Fruit fly (Drosophila melanogaster): Measurements from ENCODE around the gene CG31815.

The CG31815 gene

DNA sequence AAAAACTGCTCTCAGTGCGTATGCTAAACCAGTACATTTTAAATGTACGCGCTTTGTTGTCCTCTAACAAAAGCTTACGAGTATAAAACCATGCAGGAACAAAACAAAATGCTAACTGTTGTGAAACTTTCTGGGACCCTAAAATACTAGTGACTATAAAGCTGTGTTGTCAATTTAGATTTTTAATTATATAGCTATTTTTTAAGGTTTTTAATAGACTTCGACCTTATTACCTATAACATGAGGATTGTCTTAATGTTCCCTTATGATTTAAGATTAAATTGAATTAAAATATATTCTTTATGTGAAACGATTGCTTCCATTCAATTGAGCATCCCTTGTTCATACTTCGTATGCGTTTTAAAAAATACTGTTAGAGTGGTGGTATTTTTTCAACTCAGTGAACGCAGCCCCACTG lies 51.1 kb downstream of the CG31815 start (continued):
- TF ChIP-seq BEAF-32 (GFP tag; optimal IDR thresholded peaks at IDR 0.05), result peak; percentile 46
- TF ChIP-seq HLHmδ (GFP tag; optimal IDR thresholded peaks at IDR 0.05), result no peak
- TF ChIP-seq CG14667 (GFP tag; IDR thresholded peaks at IDR 0.05), result peak; percentile 78
- TF ChIP-seq H15 (GFP tag; IDR thresholded peaks at IDR 0.05), result peak; percentile 76; the same call in 2 of the 3 replicates
- TF ChIP-seq CG9609 (GFP tag; optimal IDR thresholded peaks at IDR 0.05), result peak; percentile 35
- peak; percentile 58 for TF ChIP-seq H2.0 (GFP tag; IDR thresholded peaks at IDR 0.05)
- TF ChIP-seq stwl (tag; optimal IDR thresholded peaks at IDR 0.05), result peak; percentile 82
- no peak for TF ChIP-seq CG8281 (tag; optimal IDR thresholded peaks at IDR 0.05)
- TF ChIP-seq crp (GFP tag; optimal IDR thresholded peaks at IDR 0.05), result peak in 1 of 2 experiments; percentile 16
- peak; percentile 70 for TF ChIP-seq Blimp-1 (GFP tag; optimal IDR thresholded peaks at IDR 0.05)
- peak; percentile 53; the same call in 3 of the 4 replicates for TF ChIP-seq Gug (GFP tag; IDR thresholded peaks at IDR 0.05)
- peak; percentile 86 for TF ChIP-seq nmo (GFP tag; optimal IDR thresholded peaks at IDR 0.05)
- peak; percentile 76 for TF ChIP-seq CG30403 (GFP tag; optimal IDR thresholded peaks at IDR 0.05)
- TF ChIP-seq bab2 (GFP tag; optimal IDR thresholded peaks at IDR 0.05), result peak; percentile 39
- peak; percentile 61 for TF ChIP-seq Fer3 (tag; optimal IDR thresholded peaks at IDR 0.05)
- no peak for TF ChIP-seq Eip74EF (GFP tag; optimal IDR thresholded peaks at IDR 0.05)
- peak; percentile 4 for TF ChIP-seq tx (GFP tag; optimal IDR thresholded peaks at IDR 0.05)
- no peak for TF ChIP-seq CG31388 (GFP tag; optimal IDR thresholded peaks at IDR 0.05)
- TF ChIP-seq nerfin-1 (tag; optimal IDR thresholded peaks at IDR 0.05), result no peak
- no peak for TF ChIP-seq lab (GFP tag; optimal IDR thresholded peaks at IDR 0.05)
- TF ChIP-seq CG2712 (tag; optimal IDR thresholded peaks at IDR 0.05), result peak; percentile 82
- peak; percentile 10 for TF ChIP-seq CG10462 (GFP tag; optimal IDR thresholded peaks at IDR 0.05)
- TF ChIP-seq CG1647 (GFP tag; optimal IDR thresholded peaks at IDR 0.05), result peak; percentile 34
- peak; percentile 60 for TF ChIP-seq Awh (GFP tag; IDR thresholded peaks at IDR 0.05)
- TF ChIP-seq ac (GFP tag; optimal IDR thresholded peaks at IDR 0.05), result no peak
- TF ChIP-seq CG7271 (tag; optimal IDR thresholded peaks at IDR 0.05), result peak; percentile 32
- peak; percentile 52 for TF ChIP-seq Dip3 (GFP tag; optimal IDR thresholded peaks at IDR 0.05)
- TF ChIP-seq pho (GFP tag; optimal IDR thresholded peaks at IDR 0.05), result peak; percentile 65
- TF ChIP-seq ase (GFP tag; IDR thresholded peaks at IDR 0.05), result peak; percentile 69; the same call in 2 of the 3 replicates
- TF ChIP-seq CG7786 (GFP tag; optimal IDR thresholded peaks at IDR 0.05), result peak; percentile 34
- TF ChIP-seq CG15601 (tag; optimal IDR thresholded peaks at IDR 0.05), result no peak
- TF ChIP-seq ci (GFP tag; IDR thresholded peaks at IDR 0.05), result peak; percentile 65; the same call in 1 of the 3 replicates
- peak; percentile 47; the same call in 1 of the 2 replicates for TF ChIP-seq CG17612 (GFP tag; IDR thresholded peaks at IDR 0.05)
- peak; percentile 39 for TF ChIP-seq slou (GFP tag; optimal IDR thresholded peaks at IDR 0.05)
- peak; percentile 40 for TF ChIP-seq gcm (GFP tag; optimal IDR thresholded peaks at IDR 0.05)
- TF ChIP-seq slbo (GFP tag; IDR thresholded peaks at IDR 0.05), result peak; percentile 91
- TF ChIP-seq Spps (tag; optimal IDR thresholded peaks at IDR 0.05), result peak; percentile 35
- peak; percentile 54 for TF ChIP-seq CHES-1-like (GFP tag; optimal IDR thresholded peaks at IDR 0.05)
- no peak for TF ChIP-seq fd102C (GFP tag; optimal IDR thresholded peaks at IDR 0.05)
- no peak for TF ChIP-seq ash1 (GFP tag; optimal IDR thresholded peaks at IDR 0.05)
- no peak for TF ChIP-seq Hr39 (optimal IDR thresholded peaks at IDR 0.05)
- TF ChIP-seq CG11504 (tag; optimal IDR thresholded peaks at IDR 0.05), result no peak
- TF ChIP-seq stc (GFP tag; IDR thresholded peaks at IDR 0.05), result peak; percentile 82
- TF ChIP-seq Atf6 (GFP tag; IDR thresholded peaks at IDR 0.05), result peak; percentile 52; the same call in 1 of the 2 replicates
- no peak for TF ChIP-seq CG6175 (GFP tag; IDR thresholded peaks at IDR 0.05)
- TF ChIP-seq Gsc (GFP tag; IDR thresholded peaks at IDR 0.05), result peak; percentile 25; the same call in 1 of the 2 replicates
- TF ChIP-seq Aef1 (GFP tag; IDR thresholded peaks at IDR 0.05), result peak; percentile 83
- peak; percentile 7 for TF ChIP-seq cato (GFP tag; optimal IDR thresholded peaks at IDR 0.05; ENCODE audit: borderline replicate concordance)
- TF ChIP-seq Abd-B (GFP tag; optimal IDR thresholded peaks at IDR 0.05), result peak; percentile 88
- no peak for TF ChIP-seq NC2β (GFP tag; optimal IDR thresholded peaks at IDR 0.05)
